Worm (Caenorhabditis elegans): ENCODE data around the gene C53A5.13.
A peak's percentile ranks its signal among the peaks of the same experiment; 100 is the strongest.

Gene C53A5.13

ce11 chrV:14521000-14521399, 25.7 kb upstream of the C53A5.13 start, which contains the start of gene C53A5.17:
TSS of gene C53A5.17 (minus strand) at chrV:14521100.
- peak in 1 of 2 experiments; percentile 32 for TF ChIP-seq unc-62 (GFP tag; optimal IDR thresholded peaks at IDR 0.05 in 1 of 2)
- no peak for TF ChIP-seq unc-62 (tag; optimal IDR thresholded peaks at IDR 0.05)
- TF ChIP-seq zag-1 (tag; optimal IDR thresholded peaks at IDR 0.05), result no peak

- no peak for TF ChIP-seq tra-1 (GFP tag; IDR thresholded peaks at IDR 0.05)
These were observed 24.2 kb upstream of the C53A5.13 start, which contains the start of gene C53A5.16 for ce11 chrV:14522514-14522913. TSS of gene C53A5.16 (minus strand) at chrV:14522614.

ce11 chrV:14523105-14523504, 23.6 kb upstream of the C53A5.13 start, which contains the start of gene C53A5.2:
TSS of gene C53A5.2 (minus strand) at chrV:14523205.
- TF ChIP-seq ZK546.5 (tag; optimal IDR thresholded peaks at IDR 0.05) (no peak), Y75B8A.6 (GFP tag; IDR thresholded peaks at IDR 0.05) (no peak), nhr-42 (GFP tag; IDR thresholded peaks at IDR 0.05) (no peak), mdt-29 (GFP tag; IDR thresholded peaks at IDR 0.05) (no peak), ceh-62 (tag; optimal IDR thresholded peaks at IDR 0.05) (no peak), hlh-30 (tag; optimal IDR thresholded peaks at IDR 0.05; ENCODE audit: insufficient read depth) (no peak), nhr-48 (tag; optimal IDR thresholded peaks at IDR 0.05) (no peak), T26A8.4 (GFP tag; IDR thresholded peaks at IDR 0.05) (no peak), ces-1 (GFP tag; optimal IDR thresholded peaks at IDR 0.05) (no peak), set-16 (GFP tag; IDR thresholded peaks at IDR 0.05) (no peak), lin-39 (tag; optimal IDR thresholded peaks at IDR 0.05) (no peak), ceh-28 (tag; optimal IDR thresholded peaks at IDR 0.05) (no peak), lir-3 (tag; optimal IDR thresholded peaks at IDR 0.05) (no peak), hmg-1.1 (GFP tag; IDR thresholded peaks at IDR 0.05) (no peak)

ce11 chrV:14523788-14524582, 22.7 kb upstream of the C53A5.13 start, which contains the start of gene ril-1:
TSS of gene ril-1 (minus strand) at chrV:14524129.
- TF ChIP-seq madf-9 (GFP tag; conservative IDR thresholded peaks at IDR 0.05), result no peak
- TF ChIP-seq mxl-3 (GFP tag; optimal IDR thresholded peaks at IDR 0.05), result peak; percentile 6
- TF ChIP-seq daf-16 (GFP tag; optimal IDR thresholded peaks at IDR 0.05), result no peak
- peak; percentile 40 for TF ChIP-seq daf-16 (tag; optimal IDR thresholded peaks at IDR 0.05)
- TF ChIP-seq nhr-28 (tag; optimal IDR thresholded peaks at IDR 0.05), result peak; percentile 59
- TF ChIP-seq lin-38 (GFP tag; IDR thresholded peaks at IDR 0.05), result peak; percentile 62
- TF ChIP-seq snpc-4 (tag; optimal IDR thresholded peaks at IDR 0.05), result no peak
- peak; percentile 40 for TF ChIP-seq lin-13 (GFP tag; optimal IDR thresholded peaks at IDR 0.05)
- peak; percentile 41 for TF ChIP-seq rbr-2 (tag; optimal IDR thresholded peaks at IDR 0.05)
- TF ChIP-seq nhr-6 (tag; optimal IDR thresholded peaks at IDR 0.05), result peak; percentile 89
- TF ChIP-seq mes-2 (tag; optimal IDR thresholded peaks at IDR 0.05; ENCODE audit: poor library complexity, severe bottlenecking), result peak; percentile 77
- TF ChIP-seq nhr-77 (tag; optimal IDR thresholded peaks at IDR 0.05), result peak; percentile 43
- peak; percentile 45; the same call in 1 of the 2 replicates for TF ChIP-seq hmg-1.1 (GFP tag; IDR thresholded peaks at IDR 0.05)
- TF ChIP-seq mep-1 (tag; optimal IDR thresholded peaks at IDR 0.05), result peak; percentile 75
- TF ChIP-seq hif-1 (tag; optimal IDR thresholded peaks at IDR 0.05), result peak in 1 of 2 experiments; percentile 28
- no peak for TF ChIP-seq php-3 (GFP tag; IDR thresholded peaks at IDR 0.05)
- peak; percentile 35 for TF ChIP-seq hlh-30 (tag; optimal IDR thresholded peaks at IDR 0.05; ENCODE audit: insufficient read depth)
- TF ChIP-seq ceh-82 (tag; optimal IDR thresholded peaks at IDR 0.05), result no peak
- TF ChIP-seq aha-1 (tag), result peak; percentile 77
- peak in 1 of 2 experiments; percentile 66 for TF ChIP-seq lsy-2 (tag; optimal IDR thresholded peaks at IDR 0.05)
- TF ChIP-seq dpl-1 (GFP tag; optimal IDR thresholded peaks at IDR 0.05), result peak; percentile 53

All from whole organism, L4 larva.